Fruit fly (Drosophila melanogaster) S2 (cell line): Measurements from ENCODE around the gene CG10650.

Experiments
- CG8478 ChIP-seq: fragments of >200 bp; optimal IDR thresholded peaks from 2 replicates; lab custom pipeline; 2018
- CTCF ChIP-seq, 2 experiments: fragments of >200 bp; optimal IDR thresholded peaks; 2 replicates each; lab custom pipeline; 2018

The CG10650 gene

DNA sequence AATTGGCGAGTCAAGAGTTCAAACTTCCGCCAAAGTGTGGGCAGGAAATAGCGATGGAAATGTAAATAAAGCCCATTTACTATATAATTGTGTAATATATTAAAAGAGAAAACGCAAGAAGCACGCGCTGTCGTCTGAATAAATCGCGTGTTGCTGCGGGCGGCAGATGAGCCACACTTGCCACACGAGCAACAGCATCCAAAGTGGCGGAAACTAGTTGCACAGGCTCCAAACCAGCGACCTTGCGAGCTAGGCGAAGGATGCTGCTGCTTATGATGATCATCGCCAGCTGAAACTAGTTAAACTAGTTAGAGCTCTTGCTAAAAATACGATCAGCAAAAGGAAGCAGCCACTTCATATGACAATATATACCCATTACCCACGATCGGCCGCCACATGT lies 16.3 kb downstream of the CG10650 start:
- TF ChIP-seq CG8478 (lab: Kevin White, UChicago) (no peak), CTCF (optimal IDR thresholded peaks at IDR 0.05; lab: Kevin White, UChicago) (no peak)

dm6 chr2L:18978923-18979322 lies 16.8 kb downstream of the CG10650 start:
- TF ChIP-seq CTCF (optimal IDR thresholded peaks at IDR 0.05; lab: Kevin White, UChicago) (no peak), CG8478 (lab: Kevin White, UChicago) (no peak)

DNA sequence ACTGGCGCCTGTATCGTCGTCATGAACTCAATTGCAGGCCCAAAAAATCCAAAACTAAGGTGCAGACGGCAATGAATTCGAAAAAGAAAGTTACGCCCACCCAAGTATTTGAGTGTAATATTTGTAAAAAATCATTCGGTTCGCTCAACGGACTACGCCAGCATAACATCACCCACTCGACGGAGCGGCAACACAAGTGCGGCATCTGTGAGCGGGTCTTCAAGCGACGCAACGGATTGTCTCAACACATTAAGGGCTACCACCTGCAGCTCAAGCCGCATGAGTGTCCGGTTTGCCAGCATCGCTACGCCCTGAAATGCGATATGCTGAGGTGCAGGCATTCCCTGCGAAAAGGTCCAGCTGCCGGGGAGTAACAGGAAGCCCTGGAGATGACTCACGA lies 19.0 kb downstream of the CG10650 start:
- no peak for TF ChIP-seq CG8478 (lab: Kevin White, UChicago)

DNA sequence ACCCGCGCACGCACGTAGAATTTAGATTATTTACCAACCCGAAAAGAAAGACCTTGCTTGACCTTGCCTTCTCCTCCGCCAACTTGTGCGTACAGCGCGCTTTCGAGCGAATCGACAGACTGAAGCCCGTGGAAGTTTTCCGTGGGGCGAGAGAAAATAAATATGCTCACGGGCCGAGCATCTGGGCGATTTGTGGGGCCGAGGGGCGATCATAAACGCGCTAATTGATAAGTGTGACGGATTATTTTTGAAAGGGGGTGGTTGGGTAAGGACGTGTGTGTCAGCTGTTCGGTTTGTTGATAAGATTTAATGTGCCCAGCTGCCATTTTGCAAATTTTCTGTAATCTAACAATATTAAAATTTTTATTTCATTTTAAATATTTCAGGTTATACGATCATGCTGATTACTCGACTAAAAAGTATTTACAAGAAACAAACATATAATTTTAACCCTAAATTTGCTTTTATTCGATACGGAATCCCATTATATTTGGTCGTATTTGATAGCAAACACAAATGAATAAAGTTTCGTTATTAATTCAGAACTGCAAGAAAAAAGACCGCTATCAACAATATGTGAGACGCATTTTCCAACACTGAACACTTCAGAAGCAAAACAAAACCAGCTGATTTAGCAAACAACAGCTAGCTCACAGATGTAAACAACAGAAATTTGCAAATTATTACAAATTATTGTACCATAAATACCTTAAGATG lies 21.5 kb downstream of the CG10650 start, which contains the start of the genes L2HGDH and CG10431:
L2HGDH (minus strand) TSS at position 386 of the 717 bp plus-strand sequence.
CG10431 (plus strand) TSS at position 648 of the 717 bp plus-strand sequence.
- no peak for TF ChIP-seq CTCF (optimal IDR thresholded peaks at IDR 0.05; lab: Kevin White, UChicago)
- TF ChIP-seq CG8478 (lab: Kevin White, UChicago), result no peak

dm6 chr2L:18968370-18969105 lies 27.2 kb downstream of the CG10650 start, which contains the start of the genes Nak and Tango6:
Nak (minus strand) TSS chr2L:18968744.
Tango6 (plus strand) TSS chr2L:18969028.
- TF ChIP-seq CTCF (optimal IDR thresholded peaks at IDR 0.05; lab: Kevin White, UChicago) (no peak), CG8478 (lab: Kevin White, UChicago) (no peak)

DNA sequence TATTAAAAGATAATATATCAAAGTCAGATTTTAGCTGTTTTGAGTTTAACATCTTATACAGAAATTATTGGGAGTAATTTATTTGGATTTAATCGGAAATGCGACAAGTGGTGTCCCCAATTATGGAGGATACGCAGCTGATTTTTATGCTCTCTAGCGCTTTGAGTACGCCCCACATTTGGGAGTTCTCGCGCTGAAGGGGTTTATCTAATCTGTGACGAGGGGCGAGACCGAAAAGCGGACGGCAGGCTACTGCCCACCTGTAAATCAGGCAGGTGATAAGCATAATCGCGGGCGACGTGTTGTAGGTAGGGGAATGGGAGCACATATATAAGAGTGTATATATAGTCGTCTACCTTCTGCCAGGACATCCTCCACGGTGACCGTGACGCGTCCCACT lies 27.8 kb downstream of the CG10650 start:
- no peak for TF ChIP-seq CG8478 (lab: Kevin White, UChicago)
- TF ChIP-seq CTCF (optimal IDR thresholded peaks at IDR 0.05; lab: Kevin White, UChicago), result no peak

dm6 chr2L:18966844-18967243 lies 28.9 kb downstream of the CG10650 start:
- no peak for TF ChIP-seq CG8478 (lab: Kevin White, UChicago)
- TF ChIP-seq CTCF (optimal IDR thresholded peaks at IDR 0.05; lab: Kevin White, UChicago), result no peak

dm6 chr2L:18966214-18966556 lies 29.5 kb downstream of the CG10650 start:
- TF ChIP-seq CTCF (optimal IDR thresholded peaks at IDR 0.05; lab: Kevin White, UChicago), result no peak
- TF ChIP-seq CG8478 (lab: Kevin White, UChicago), result no peak

- no peak for TF ChIP-seq CG8478 (lab: Kevin White, UChicago)
- TF ChIP-seq CTCF (optimal IDR thresholded peaks at IDR 0.05; lab: Kevin White, UChicago), result no peak
Measured at dm6 chr2L:18965367-18966213, 30.1 kb downstream of the CG10650 start.

- TF ChIP-seq CTCF (optimal IDR thresholded peaks at IDR 0.05; lab: Kevin White, UChicago) (no peak), CG8478 (lab: Kevin White, UChicago) (no peak)
Measured at dm6 chr2L:18957142-18957674, 38.5 kb downstream of the CG10650 start, which contains the start of gene Bhmt. Bhmt (minus strand) TSS chr2L:18957311.

- TF ChIP-seq CG8478 (lab: Kevin White, UChicago) (no peak), CTCF (optimal IDR thresholded peaks at IDR 0.05; lab: Kevin White, UChicago) (no peak)
Measured at dm6 chr2L:18955666-18956065, 40.1 kb downstream of the CG10650 start.

DNA sequence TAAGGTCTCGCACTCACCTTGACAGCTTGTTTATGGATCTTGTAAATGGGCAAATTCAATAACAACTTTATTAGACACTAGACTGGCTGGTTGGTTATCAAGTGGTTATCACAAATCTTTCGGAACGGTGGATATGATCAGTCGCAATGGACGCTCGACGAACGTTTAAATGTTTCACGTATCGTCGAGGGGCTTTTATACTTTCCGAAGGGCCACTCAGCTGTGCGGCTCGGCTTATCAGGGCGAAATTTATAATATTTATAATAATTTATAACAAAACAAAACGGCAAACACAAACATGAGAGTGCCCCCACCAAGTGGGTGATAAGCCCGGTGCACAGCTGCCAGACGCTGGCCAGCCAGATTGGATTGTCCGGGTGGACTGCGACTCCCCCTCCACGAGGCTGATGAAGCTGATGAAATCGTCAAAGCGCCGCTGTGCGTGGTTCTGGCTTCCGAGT lies 41.4 kb downstream of the CG10650 start, which contains the start of gene CG10621:
CG10621 (minus strand) TSS at position 177 of the 461 bp plus-strand sequence.
- TF ChIP-seq CTCF (optimal IDR thresholded peaks at IDR 0.05; lab: Kevin White, UChicago) (no peak), CG8478 (lab: Kevin White, UChicago) (no peak)

- TF ChIP-seq CG8478 (lab: Kevin White, UChicago), result no peak
- TF ChIP-seq CTCF (optimal IDR thresholded peaks at IDR 0.05; lab: Kevin White, UChicago), result no peak
Measured at dm6 chr2L:18953512-18954254, 42.1 kb downstream of the CG10650 start.
